Worm (Caenorhabditis elegans) whole organism, young adult: ENCODE results near the gene Y44F5A.1.

Source experiments
- B0035.1 ChIP-seq: sonication (generic microtip); optimal IDR thresholded peaks from 2 replicates; lab custom pipeline; 2016; ENCODE audit warnings: missing genetic modification characterization, mild to moderate bottlenecking, missing compliant biosample characterization, missing genotype, missing genetic modification reagents
- B0261.1 ChIP-seq: sonication (generic microtip); optimal IDR thresholded peaks from 2 replicates; lab custom pipeline; 2016; ENCODE audit warnings: mild to moderate bottlenecking, missing genetic modification characterization, moderate library complexity, missing compliant biosample characterization
- F22D6.2 ChIP-seq: sonication (generic microtip); optimal IDR thresholded peaks from 2 replicates; lab custom pipeline; 2016; ENCODE audit warnings: mild to moderate bottlenecking, missing genetic modification characterization, missing compliant biosample characterization
- F49E8.2 ChIP-seq: sonication (generic microtip); optimal IDR thresholded peaks from 3 replicates; lab custom pipeline; 2017; ENCODE audit warnings: missing genetic modification characterization, mild to moderate bottlenecking, missing compliant biosample characterization, antibody characterized with exemption, moderate library complexity; ENCODE audit not compliant: insufficient read depth
- F55B11.4 ChIP-seq: sonication (generic microtip); optimal IDR thresholded peaks from 2 replicates; lab custom pipeline; 2016; ENCODE audit warnings: missing compliant biosample characterization, missing genetic modification characterization, borderline replicate concordance; ENCODE audit not compliant: insufficient read depth
- T07F8.4 ChIP-seq: sonication (generic microtip); optimal IDR thresholded peaks from 2 replicates; lab custom pipeline; 2016; ENCODE audit warnings: mild to moderate bottlenecking, missing genetic modification characterization, moderate library complexity, missing compliant biosample characterization
- Y56A3A.18 ChIP-seq: fragments of 200-800 bp; sonication (Bioruptor generic); IDR thresholded peaks from 2 replicates; pipeline ENCODE4 v1.3.6; 2022; ENCODE audit warnings: missing genetic modification reagents, missing genetic modification characterization, missing compliant biosample characterization
- akir-1 ChIP-seq: fragments of 200-800 bp; sonication (Bioruptor generic); optimal IDR thresholded peaks from 2 replicates; lab custom pipeline; 2018; ENCODE audit warnings: mild to moderate bottlenecking, missing genetic modification characterization, moderate library complexity, missing compliant biosample characterization
- athp-1 ChIP-seq: sonication (generic microtip); optimal IDR thresholded peaks from 2 replicates; lab custom pipeline; 2017; ENCODE audit warnings: mild to moderate bottlenecking, missing genetic modification characterization, missing compliant biosample characterization
- attf-6 ChIP-seq: fragments of 200-800 bp; sonication (Bioruptor generic); IDR thresholded peaks from 2 replicates; pipeline ENCODE4 v1.3.6; 2022; ENCODE audit warnings: missing genetic modification reagents, missing genetic modification characterization, missing compliant biosample characterization
- cebp-1 ChIP-seq, 2 experiments: fragments of 200-800 bp in 1 of 2; sonication (Bioruptor generic) in 1 of 2; sonication (generic microtip) in 1 of 2; IDR thresholded peaks in 1 of 2; optimal IDR thresholded peaks in 1 of 2; 2 replicates each; pipeline versions ENCODE4 v1.3.6 to Lab custom; 2017 to 2022; ENCODE audit warnings: missing compliant biosample characterization in 2 of 2, missing genetic modification characterization in 2 of 2, mild to moderate bottlenecking in 1 of 2, missing genetic modification reagents in 1 of 2, moderate library complexity in 1 of 2
- ceh-27 ChIP-seq: fragments of 200-800 bp; sonication (Bioruptor generic); optimal IDR thresholded peaks from 2 replicates; lab custom pipeline; 2018; ENCODE audit warnings: mild to moderate bottlenecking, missing genetic modification characterization, moderate library complexity, missing compliant biosample characterization
- ceh-91 ChIP-seq: fragments of 200-800 bp; sonication (Bioruptor generic); IDR thresholded peaks from 2 replicates; pipeline ENCODE4 v1.3.6; 2022; ENCODE audit warnings: missing genetic modification reagents, missing genetic modification characterization, missing compliant biosample characterization
- dpl-1 ChIP-seq: fragments of 150-350 bp; optimal IDR thresholded peaks from 2 replicates; lab custom pipeline; 2014; ENCODE audit warnings: missing biosample characterization, missing genetic modification reagents, missing genetic modification characterization
- egrh-3 ChIP-seq: fragments of 200-800 bp; sonication (Bioruptor generic); IDR thresholded peaks from 2 replicates; pipeline ENCODE4 v1.3.6; 2022; ENCODE audit warnings: missing genetic modification reagents, missing genetic modification characterization, missing compliant biosample characterization
- ets-4 ChIP-seq: fragments of 200-800 bp; sonication (Bioruptor generic); optimal IDR thresholded peaks from 2 replicates; lab custom pipeline; 2018; ENCODE audit warnings: mild to moderate bottlenecking, missing genetic modification characterization, missing compliant biosample characterization
- gei-17 ChIP-seq: fragments of 200-800 bp; sonication (Bioruptor generic); optimal IDR thresholded peaks from 2 replicates; lab custom pipeline; 2018; ENCODE audit warnings: mild to moderate bottlenecking, missing genetic modification characterization, missing compliant biosample characterization
- hlh-26 ChIP-seq: fragments of 200-800 bp; sonication (Bioruptor generic); conservative IDR thresholded peaks from 2 replicates; pipeline ENCODE4 v1.3.6; 2022; ENCODE audit warnings: missing genetic modification reagents, missing genetic modification characterization, missing compliant biosample characterization
- hmg-1.2 ChIP-seq: fragments of 200-800 bp; sonication (Bioruptor generic); IDR thresholded peaks from 2 replicates; pipeline ENCODE4 v1.3.6; 2022; ENCODE audit warnings: missing genetic modification reagents, missing genetic modification characterization, missing compliant biosample characterization
- hmg-20 ChIP-seq: fragments of 200-800 bp; sonication (Bioruptor generic); IDR thresholded peaks from 2 replicates; pipeline ENCODE4 v1.3.6; 2022; ENCODE audit warnings: missing genetic modification reagents, missing genetic modification characterization, missing compliant biosample characterization
- hrde-1 ChIP-seq: sonication (generic microtip); optimal IDR thresholded peaks from 2 replicates; lab custom pipeline; 2016; ENCODE audit warnings: missing genetic modification characterization, mild to moderate bottlenecking, missing compliant biosample characterization, moderate library complexity, missing genotype, missing genetic modification reagents, borderline replicate concordance
- lir-1 ChIP-seq: fragments of 200-800 bp; sonication (Bioruptor generic); conservative IDR thresholded peaks from 2 replicates; pipeline ENCODE4 v1.3.6; 2022; ENCODE audit warnings: missing genetic modification reagents, missing genetic modification characterization, missing compliant biosample characterization
- madf-3 ChIP-seq: fragments of 200-800 bp; sonication (Bioruptor generic); IDR thresholded peaks from 2 replicates; pipeline ENCODE4 v1.3.6; 2022; ENCODE audit warnings: missing genetic modification reagents, missing genetic modification characterization, missing compliant biosample characterization
- madf-6 ChIP-seq: fragments of 200-800 bp; sonication (Bioruptor generic); IDR thresholded peaks from 2 replicates; pipeline ENCODE4 v1.3.6; 2022; ENCODE audit warnings: missing genetic modification reagents, missing genetic modification characterization, missing compliant biosample characterization
- madf-8 ChIP-seq: fragments of 200-800 bp; sonication (Bioruptor generic); conservative IDR thresholded peaks from 2 replicates; pipeline ENCODE4 v1.3.6; 2022; ENCODE audit warnings: missing genetic modification reagents, missing genetic modification characterization, missing compliant biosample characterization
- mxl-1 ChIP-seq: sonication (generic microtip); optimal IDR thresholded peaks from 2 replicates; lab custom pipeline; 2016; ENCODE audit warnings: missing genetic modification characterization, missing compliant biosample characterization
- nhr-179 ChIP-seq: sonication (generic microtip); optimal IDR thresholded peaks from 2 replicates; lab custom pipeline; 2016; ENCODE audit warnings: mild to moderate bottlenecking, missing genetic modification characterization, missing compliant biosample characterization
- nhr-80 ChIP-seq: sonication (generic microtip); optimal IDR thresholded peaks from 2 replicates; lab custom pipeline; 2016; ENCODE audit warnings: missing genetic modification characterization, missing compliant biosample characterization
- pbrm-1 ChIP-seq: fragments of 200-800 bp; sonication (Bioruptor generic); IDR thresholded peaks from 2 replicates; pipeline ENCODE4 v1.3.6; 2022; ENCODE audit warnings: missing genetic modification reagents, missing genetic modification characterization, missing compliant biosample characterization
- pha-4 ChIP-seq: fragments of 150-350 bp; sonication (generic microtip); optimal IDR thresholded peaks from 2 replicates; lab custom pipeline; 2014; ENCODE audit warnings: missing biosample characterization, missing genetic modification reagents, missing genetic modification characterization
- rec-8 ChIP-seq, 2 experiments: sonication (generic microtip); optimal IDR thresholded peaks; 2 replicates each; lab custom pipeline; 2016; ENCODE audit warnings: mild to moderate bottlenecking in 2 of 2, missing genetic modification characterization in 2 of 2, missing genetic modification reagents in 2 of 2, missing genotype in 2 of 2, missing biosample characterization in 1 of 2, missing compliant biosample characterization in 1 of 2, moderate library complexity in 1 of 2
- repo-1 ChIP-seq: sonication (generic microtip); optimal IDR thresholded peaks from 2 replicates; lab custom pipeline; 2017; ENCODE audit warnings: mild to moderate bottlenecking, missing genetic modification characterization, missing compliant biosample characterization
- rpc-1 ChIP-seq, 2 experiments: fragments of 150-350 bp in 1 of 2; sonication (generic microtip) in 1 of 2; optimal IDR thresholded peaks; 2 replicates each; lab custom pipeline; 2014 to 2018; ENCODE audit warnings: missing biosample characterization in 1 of 2, missing genetic modification characterization in 1 of 2, missing genetic modification reagents in 1 of 2, missing genotype in 1 of 2
- sdz-38 ChIP-seq: sonication (generic microtip); optimal IDR thresholded peaks from 2 replicates; lab custom pipeline; 2016; ENCODE audit warnings: missing genotype, missing genetic modification characterization, missing compliant biosample characterization
- snpc-1.1 ChIP-seq: sonication (generic microtip); optimal IDR thresholded peaks from 2 replicates; lab custom pipeline; 2017; ENCODE audit warnings: missing genetic modification characterization, mild to moderate bottlenecking, missing compliant biosample characterization, antibody characterized with exemption, moderate library complexity, missing genotype, missing genetic modification reagents; ENCODE audit not compliant: insufficient read depth
- snpc-1.3 ChIP-seq: sonication (generic microtip); optimal IDR thresholded peaks from 2 replicates; lab custom pipeline; 2017; ENCODE audit warnings: missing genetic modification characterization, mild to moderate bottlenecking, missing compliant biosample characterization, antibody characterized with exemption, moderate library complexity, missing genotype, missing genetic modification reagents; ENCODE audit not compliant: insufficient read depth
- snpc-3.4 ChIP-seq: sonication (generic microtip); optimal IDR thresholded peaks from 2 replicates; lab custom pipeline; 2017; ENCODE audit warnings: missing genetic modification characterization, mild to moderate bottlenecking, missing compliant biosample characterization, antibody characterized with exemption, moderate library complexity, missing genotype, missing genetic modification reagents
- snpc-4 ChIP-seq, 5 experiments: fragments of 150-350 bp in 1 of 5; sonication (generic microtip) in 4 of 5; optimal IDR thresholded peaks; 2 replicates each; lab custom pipeline; 2014 to 2018; ENCODE audit warnings: missing genetic modification characterization in 5 of 5, missing biosample characterization in 3 of 5, antibody characterized with exemption in 2 of 5, mild to moderate bottlenecking in 2 of 5, missing compliant biosample characterization in 2 of 5, missing genotype in 2 of 5, moderate library complexity in 2 of 5, missing genetic modification reagents in 1 of 5
- somi-1 ChIP-seq: fragments of 200-800 bp; sonication (Bioruptor generic); optimal IDR thresholded peaks from 2 replicates; lab custom pipeline; 2018; ENCODE audit warnings: mild to moderate bottlenecking, missing genetic modification characterization, missing compliant biosample characterization
- sptf-2 ChIP-seq: fragments of 200-800 bp; sonication (Bioruptor generic); optimal IDR thresholded peaks from 2 replicates; lab custom pipeline; 2018; ENCODE audit warnings: mild to moderate bottlenecking, missing genetic modification characterization, missing compliant biosample characterization
- xnd-1 ChIP-seq: sonication (generic microtip); optimal IDR thresholded peaks from 2 replicates; lab custom pipeline; 2016; ENCODE audit warnings: missing genotype, missing genetic modification reagents, missing genetic modification characterization, missing compliant biosample characterization
- zfh-2 ChIP-seq: fragments of 200-800 bp; sonication (Bioruptor generic); conservative IDR thresholded peaks from 2 replicates; pipeline ENCODE4 v1.3.6; 2022; ENCODE audit warnings: missing genetic modification reagents, missing genetic modification characterization, missing compliant biosample characterization
- ztf-25 ChIP-seq: fragments of 200-800 bp; sonication (Bioruptor generic); IDR thresholded peaks from 2 replicates; pipeline ENCODE4 v1.3.6; 2022; ENCODE audit warnings: missing genetic modification reagents, missing genetic modification characterization, missing compliant biosample characterization
- ztf-6 ChIP-seq: fragments of 200-800 bp; sonication (Bioruptor generic); IDR thresholded peaks from 2 replicates; pipeline ENCODE4 v1.3.6; 2022; ENCODE audit warnings: missing genetic modification reagents, missing genetic modification characterization, missing compliant biosample characterization

Y44F5A.1 gene

ce11 chrIII:4269220-4269935 is 21.9 kb upstream of the Y44F5A.1 start, which contains the start of the genes sftb-1 and R10E4.1 (continued):
- TF ChIP-seq hrde-1 (tag; lab: Kevin White, UChicago) (no peak), B0261.1 (no peak), sdz-38 (tag; lab: Kevin White, UChicago) (no peak), F49E8.2 (tag; lab: Kevin White, UChicago) (no peak), zfh-2 (GFP tag; lab: Robert Waterston, UW) (no peak), dpl-1 (GFP tag; lab: Kevin White, UChicago) (peak; percentile 44), somi-1 (GFP tag; lab: Kevin White, UChicago) (no peak), ztf-25 (no peak), nhr-179 (no peak), nhr-80 (tag; lab: Kevin White, UChicago) (peak; percentile 23), madf-3 (GFP tag; lab: Robert Waterston, UW) (no peak), T07F8.4 (tag; lab: Kevin White, UChicago) (no peak), F55B11.4 (tag; lab: Kevin White, UChicago) (no peak), ztf-6 (GFP tag; lab: Robert Waterston, UW) (no peak), attf-6 (GFP tag; lab: Robert Waterston, UW) (no peak), madf-8 (GFP tag; lab: Robert Waterston, UW) (no peak; the same call in 1 of the 2 replicates), pbrm-1 (GFP tag; lab: Robert Waterston, UW) (peak; percentile 55; the same call in 1 of the 2 replicates), gei-17 (GFP tag; lab: Kevin White, UChicago) (no peak), akir-1 (GFP tag; lab: Kevin White, UChicago) (no peak), Y56A3A.18 (no peak), athp-1 (tag; lab: Kevin White, UChicago) (no peak), F22D6.2 (tag; lab: Kevin White, UChicago) (no peak), ets-4 (GFP tag; lab: Kevin White, UChicago) (no peak), snpc-1.3 (tag; lab: Kevin White, UChicago) (no peak), hlh-26 (no peak), rpc-1 (optimal IDR thresholded peaks at IDR 0.05; lab: Kevin White, UChicago) (no peak), rpc-1 (tag; optimal IDR thresholded peaks at IDR 0.05; lab: Kevin White, UChicago) (no peak), snpc-3.4 (no peak), snpc-1.1 (tag; lab: Kevin White, UChicago) (no peak), xnd-1 (tag; lab: Kevin White, UChicago) (no peak), repo-1 (tag; lab: Kevin White, UChicago) (peak; percentile 15), rec-8 (tag; optimal IDR thresholded peaks at IDR 0.05; lab: Kevin White, UChicago) (no peak), cebp-1 (GFP tag; IDR thresholded peaks at IDR 0.05; lab: Robert Waterston, UW) (no peak), cebp-1 (tag; optimal IDR thresholded peaks at IDR 0.05; lab: Kevin White, UChicago) (peak; percentile 61), lir-1 (GFP tag; lab: Robert Waterston, UW) (no peak), ceh-91 (GFP tag; lab: Robert Waterston, UW) (no peak), B0035.1 (tag; lab: Kevin White, UChicago) (no peak), mxl-1 (tag; lab: Kevin White, UChicago) (no peak), ceh-27 (GFP tag; lab: Kevin White, UChicago) (no peak), hmg-20 (GFP tag; lab: Robert Waterston, UW) (no peak), pha-4 (tag; lab: Kevin White, UChicago) (no peak), sptf-2 (no peak), snpc-4 (GFP tag; optimal IDR thresholded peaks at IDR 0.05; lab: Kevin White, UChicago) (peak; percentile 14), snpc-4 (tag; optimal IDR thresholded peaks at IDR 0.05; lab: Kevin White, UChicago) (peak in 3 of 4 experiments; percentile 24 to 40 (median 37)), madf-6 (GFP tag; lab: Robert Waterston, UW) (peak; percentile 63), egrh-3 (GFP tag; lab: Robert Waterston, UW) (no peak), hmg-1.2 (GFP tag; lab: Robert Waterston, UW) (0 out of 2 replicates have a peak, but pooled peaks have one; percentile 13)
